Worm (Caenorhabditis elegans) whole organism, midembryonic: ENCODE measurements around the gene mbf-1.

Experiments
- T22C8.4 ChIP-seq: fragments of 200-800 bp; sonication (Bioruptor generic); IDR thresholded peaks from 2 replicates; pipeline ENCODE4 v1.3.6; 2022; ENCODE audit warnings: missing genetic modification characterization, missing compliant biosample characterization
- flt-1 ChIP-seq: fragments of 200-800 bp; sonication (Bioruptor generic); IDR thresholded peaks from 2 replicates; pipeline ENCODE4 v1.3.6; 2022; ENCODE audit warnings: missing genetic modification characterization, missing compliant biosample characterization
- tab-1 ChIP-seq: fragments of 200-800 bp; sonication (Bioruptor generic); IDR thresholded peaks from 2 replicates; pipeline ENCODE4 v1.3.6; 2022; ENCODE audit warnings: missing genetic modification characterization, missing compliant biosample characterization
- ztf-23 ChIP-seq: fragments of 200-800 bp; sonication (Bioruptor generic); IDR thresholded peaks from 2 replicates; pipeline ENCODE4 v1.3.6; 2022; ENCODE audit warnings: missing genetic modification reagents, missing genetic modification characterization, missing compliant biosample characterization
- ztf-29 ChIP-seq: fragments of 200-800 bp; sonication (Bioruptor generic); IDR thresholded peaks from 2 replicates; pipeline ENCODE4 v1.3.6; 2022; ENCODE audit warnings: missing genetic modification reagents, missing genetic modification characterization, missing compliant biosample characterization

ce11 chrIV:11433709-11434108 is 46.5 kb downstream of the mbf-1 start:
- TF ChIP-seq T22C8.4 (no peak), ztf-23 (GFP tag; lab: Robert Waterston, UW) (no peak), tab-1 (GFP tag; lab: Robert Waterston, UW) (no peak), ztf-29 (GFP tag; lab: Robert Waterston, UW) (no peak), flt-1 (GFP tag; lab: Robert Waterston, UW) (no peak)
